Worm (Caenorhabditis elegans): Measurements from ENCODE around the gene R160.2.

R160.2 gene

DNA sequence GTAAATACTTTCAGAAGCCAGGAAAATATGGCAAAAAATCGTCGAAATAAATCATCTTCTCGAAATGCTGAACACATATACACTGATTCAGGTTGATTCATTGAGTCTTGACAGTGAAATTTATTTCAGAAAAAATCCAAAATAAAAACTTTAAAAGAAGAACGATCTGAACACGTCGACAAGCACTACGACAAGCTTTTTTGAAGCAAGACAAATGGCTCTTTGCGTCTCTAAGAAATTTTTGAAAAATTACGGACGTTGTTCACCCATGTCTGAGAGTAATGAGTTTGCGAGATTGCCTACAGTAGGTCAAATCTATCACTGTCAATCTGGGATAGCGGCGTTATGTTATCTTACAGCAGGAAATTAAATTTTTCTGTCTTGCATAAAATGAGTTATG lies at the start of gene R160.2:
Gene R160.2 (minus strand): TSS at position 101 of the 400 bp plus-strand sequence.
- TF ChIP-seq tra-4 (tag; optimal IDR thresholded peaks at IDR 0.05): no peak
- no peak for TF ChIP-seq pes-1 (GFP tag; IDR thresholded peaks at IDR 0.05)
- no peak for TF ChIP-seq tbx-37 (GFP tag; conservative IDR thresholded peaks at IDR 0.05)
- TF ChIP-seq tbx-11 (GFP tag; IDR thresholded peaks at IDR 0.05): no peak

DNA sequence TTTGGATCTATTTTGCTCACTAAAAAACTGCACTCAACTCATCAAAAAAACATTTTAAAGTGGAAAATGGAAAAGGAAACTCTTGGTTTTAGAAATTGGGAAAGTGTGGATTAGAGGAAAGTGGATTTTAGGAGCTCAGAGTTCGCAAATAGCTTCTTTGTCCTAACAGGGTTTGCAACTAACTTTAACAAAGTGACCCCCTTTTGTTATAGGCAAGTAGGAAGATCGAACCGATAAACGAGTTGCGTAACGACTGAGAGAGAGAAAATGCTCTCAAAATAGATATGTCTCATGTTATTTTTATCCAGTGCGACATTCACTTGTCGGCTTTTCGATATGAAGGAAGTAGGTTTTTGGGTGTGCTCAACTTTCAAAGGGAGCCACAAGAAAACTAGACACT lies 49.8 kb upstream of the R160.2 start:
- TF ChIP-seq hmg-4 (GFP tag; optimal IDR thresholded peaks at IDR 0.05) (no peak), ceh-36 (tag; optimal IDR thresholded peaks at IDR 0.05) (no peak), flt-1 (GFP tag; IDR thresholded peaks at IDR 0.05) (no peak), ceh-13 (GFP tag; optimal IDR thresholded peaks at IDR 0.05) (no peak)

DNA sequence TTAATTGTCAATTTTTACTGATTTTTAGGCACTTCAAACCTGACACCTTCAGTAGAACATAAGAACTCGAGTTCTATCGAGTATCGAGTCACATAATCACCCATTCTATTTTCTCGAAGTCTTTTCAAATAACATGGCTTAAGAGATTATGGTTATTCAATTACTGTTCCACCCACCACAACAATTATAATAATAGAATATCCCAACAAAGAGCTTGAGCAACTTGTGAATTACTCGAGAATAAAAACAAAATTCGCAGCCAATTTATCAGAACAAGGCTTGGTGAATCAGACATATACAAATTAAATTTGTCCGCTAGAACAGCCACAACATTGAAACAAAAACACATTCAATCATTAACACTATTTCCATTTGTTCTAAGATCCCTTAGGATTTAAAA lies 47.6 kb upstream of the R160.2 start:
- TF ChIP-seq aly-1 (tag; optimal IDR thresholded peaks at IDR 0.05) (no peak), hnd-1 (tag; optimal IDR thresholded peaks at IDR 0.05) (no peak), pes-1 (GFP tag; IDR thresholded peaks at IDR 0.05) (no peak), flt-1 (GFP tag; IDR thresholded peaks at IDR 0.05) (no peak), F13C5.2 (tag; optimal IDR thresholded peaks at IDR 0.05) (no peak), ceh-36 (tag; optimal IDR thresholded peaks at IDR 0.05) (no peak), ets-7 (tag; optimal IDR thresholded peaks at IDR 0.05) (no peak), sea-1 (GFP tag; conservative IDR thresholded peaks at IDR 0.05) (no peak), B0310.2 (tag; optimal IDR thresholded peaks at IDR 0.05) (no peak), tra-4 (tag; optimal IDR thresholded peaks at IDR 0.05) (no peak), hmbx-1 (tag; optimal IDR thresholded peaks at IDR 0.05) (no peak), ama-1 (optimal IDR thresholded peaks at IDR 0.05) (no peak), hmg-4 (GFP tag; optimal IDR thresholded peaks at IDR 0.05) (no peak), ceh-13 (GFP tag; optimal IDR thresholded peaks at IDR 0.05) (no peak), scrt-1 (GFP tag; IDR thresholded peaks at IDR 0.05) (no peak)

DNA sequence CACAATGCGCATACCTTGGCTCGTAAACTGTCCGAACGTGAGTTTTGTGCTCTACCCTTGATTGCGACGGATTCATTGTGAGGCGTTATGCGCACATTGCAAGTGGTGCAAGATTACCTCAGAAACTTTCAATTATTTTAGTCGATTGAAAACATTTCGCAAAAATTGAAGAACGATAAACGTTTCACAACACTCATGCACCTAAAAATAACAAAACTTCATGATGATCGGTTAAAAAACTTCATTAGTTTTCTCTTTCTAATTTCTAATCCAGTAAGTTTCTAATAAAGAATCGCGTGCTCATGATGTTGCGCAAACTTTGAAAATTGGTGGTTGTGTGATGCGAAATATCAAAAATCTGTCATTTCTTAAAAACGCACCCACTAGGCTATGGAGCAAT lies 42.0 kb upstream of the R160.2 start, which contains the start of gene dop-1:
Gene dop-1 (minus strand): TSS at position 101 of the 400 bp plus-strand sequence.
- TF ChIP-seq tra-4 (tag; optimal IDR thresholded peaks at IDR 0.05): no peak
- no peak for TF ChIP-seq flt-1 (GFP tag; IDR thresholded peaks at IDR 0.05)
- no peak for TF ChIP-seq F13C5.2 (tag; optimal IDR thresholded peaks at IDR 0.05)
- no peak for TF ChIP-seq ceh-13 (GFP tag; optimal IDR thresholded peaks at IDR 0.05)
- no peak for TF ChIP-seq scrt-1 (GFP tag; IDR thresholded peaks at IDR 0.05)
- TF ChIP-seq ets-7 (tag; optimal IDR thresholded peaks at IDR 0.05): no peak

DNA sequence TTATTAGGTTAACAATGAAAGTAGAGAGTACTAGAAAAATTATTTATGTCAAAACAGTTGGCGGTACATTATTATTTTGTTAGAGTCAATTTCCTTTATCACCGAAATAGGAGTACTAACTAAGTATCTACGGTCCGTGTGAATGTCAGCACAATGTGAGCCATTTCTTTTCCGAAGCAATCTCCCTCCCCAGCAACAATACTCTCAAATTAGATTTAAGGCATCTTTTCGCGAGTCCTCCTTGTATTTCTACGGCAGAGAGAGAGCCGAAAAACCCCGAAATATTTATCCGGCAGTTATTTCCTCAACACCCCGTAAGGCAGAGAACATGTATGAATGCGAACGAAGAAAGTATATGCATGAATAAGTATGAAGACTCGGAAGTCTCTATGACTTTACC lies 38.6 kb upstream of the R160.2 start:
- TF ChIP-seq F13C5.2 (tag; optimal IDR thresholded peaks at IDR 0.05) (no peak), aly-1 (tag; optimal IDR thresholded peaks at IDR 0.05) (no peak)

DNA sequence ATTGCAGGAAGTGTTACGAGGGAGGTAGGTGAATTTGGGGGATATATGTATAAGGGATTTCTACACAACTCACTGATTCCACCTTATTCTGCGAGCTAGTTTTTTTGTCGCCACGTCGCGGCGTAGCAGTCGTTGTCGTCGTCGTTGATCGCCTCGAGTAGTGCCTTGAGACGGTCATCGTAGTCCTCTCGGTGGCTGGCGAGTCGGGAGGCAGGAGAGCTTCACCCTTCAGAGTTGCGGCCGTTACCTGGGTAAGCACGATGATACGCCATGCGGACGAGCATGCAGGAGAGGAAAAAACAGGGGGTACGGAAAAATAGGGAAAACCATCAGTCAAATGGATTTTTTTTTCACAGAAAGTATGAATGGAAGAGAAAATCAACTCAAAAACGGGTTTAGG lies 36.5 kb upstream of the R160.2 start:
- TF ChIP-seq ets-7 (tag; optimal IDR thresholded peaks at IDR 0.05) (no peak), hnd-1 (tag; optimal IDR thresholded peaks at IDR 0.05) (no peak), tbx-37 (GFP tag; conservative IDR thresholded peaks at IDR 0.05) (no peak), ceh-13 (GFP tag; optimal IDR thresholded peaks at IDR 0.05) (no peak), tra-4 (tag; optimal IDR thresholded peaks at IDR 0.05) (no peak), hmg-4 (GFP tag; optimal IDR thresholded peaks at IDR 0.05) (no peak), hmbx-1 (tag; optimal IDR thresholded peaks at IDR 0.05) (no peak), ceh-36 (tag; optimal IDR thresholded peaks at IDR 0.05) (no peak), ama-1 (optimal IDR thresholded peaks at IDR 0.05) (no peak), B0310.2 (tag; optimal IDR thresholded peaks at IDR 0.05) (no peak), scrt-1 (GFP tag; IDR thresholded peaks at IDR 0.05) (no peak), sea-1 (GFP tag; conservative IDR thresholded peaks at IDR 0.05) (no peak), flt-1 (GFP tag; IDR thresholded peaks at IDR 0.05) (no peak), tbx-11 (GFP tag; IDR thresholded peaks at IDR 0.05) (no peak), pes-1 (GFP tag; IDR thresholded peaks at IDR 0.05) (no peak), aly-1 (tag; optimal IDR thresholded peaks at IDR 0.05) (no peak), F13C5.2 (tag; optimal IDR thresholded peaks at IDR 0.05) (no peak)

DNA sequence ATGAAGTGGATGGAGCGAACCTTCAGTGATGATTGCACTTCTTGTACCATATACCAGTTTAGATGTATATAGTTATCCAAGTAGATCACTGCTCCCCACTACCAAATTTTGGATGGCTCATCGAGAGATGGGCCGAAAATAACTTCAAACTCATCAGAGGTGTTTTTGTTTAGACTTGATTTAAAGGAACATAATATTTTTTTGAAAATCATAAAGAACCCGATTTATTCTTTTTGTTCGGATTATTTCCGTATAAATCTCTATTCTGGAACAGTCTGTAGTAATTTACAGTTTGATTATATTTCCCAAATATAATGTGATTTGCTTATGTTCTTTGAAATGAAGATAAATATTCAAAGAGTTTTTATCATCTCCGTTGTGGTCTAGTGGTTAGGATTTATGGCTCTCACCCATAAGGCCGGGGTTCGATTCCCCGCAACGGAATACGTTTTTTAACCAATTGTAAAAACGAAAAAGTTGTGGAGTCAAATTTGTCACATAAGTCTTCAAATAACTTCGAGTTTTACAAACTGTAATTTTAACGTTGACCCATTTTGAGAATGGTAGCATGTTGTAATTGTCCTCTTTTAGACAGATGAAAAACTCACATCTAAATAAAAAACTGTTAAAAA lies 33.7 kb upstream of the R160.2 start:
- TF ChIP-seq hmbx-1 (tag; optimal IDR thresholded peaks at IDR 0.05) (no peak), ets-7 (tag; optimal IDR thresholded peaks at IDR 0.05) (no peak), ama-1 (optimal IDR thresholded peaks at IDR 0.05) (no peak), hnd-1 (tag; optimal IDR thresholded peaks at IDR 0.05) (no peak), aly-1 (tag; optimal IDR thresholded peaks at IDR 0.05) (no peak), flt-1 (GFP tag; IDR thresholded peaks at IDR 0.05) (no peak), B0310.2 (tag; optimal IDR thresholded peaks at IDR 0.05) (no peak), ceh-36 (tag; optimal IDR thresholded peaks at IDR 0.05) (no peak), tra-4 (tag; optimal IDR thresholded peaks at IDR 0.05) (no peak), ceh-13 (GFP tag; optimal IDR thresholded peaks at IDR 0.05) (no peak), scrt-1 (GFP tag; IDR thresholded peaks at IDR 0.05) (no peak)

DNA sequence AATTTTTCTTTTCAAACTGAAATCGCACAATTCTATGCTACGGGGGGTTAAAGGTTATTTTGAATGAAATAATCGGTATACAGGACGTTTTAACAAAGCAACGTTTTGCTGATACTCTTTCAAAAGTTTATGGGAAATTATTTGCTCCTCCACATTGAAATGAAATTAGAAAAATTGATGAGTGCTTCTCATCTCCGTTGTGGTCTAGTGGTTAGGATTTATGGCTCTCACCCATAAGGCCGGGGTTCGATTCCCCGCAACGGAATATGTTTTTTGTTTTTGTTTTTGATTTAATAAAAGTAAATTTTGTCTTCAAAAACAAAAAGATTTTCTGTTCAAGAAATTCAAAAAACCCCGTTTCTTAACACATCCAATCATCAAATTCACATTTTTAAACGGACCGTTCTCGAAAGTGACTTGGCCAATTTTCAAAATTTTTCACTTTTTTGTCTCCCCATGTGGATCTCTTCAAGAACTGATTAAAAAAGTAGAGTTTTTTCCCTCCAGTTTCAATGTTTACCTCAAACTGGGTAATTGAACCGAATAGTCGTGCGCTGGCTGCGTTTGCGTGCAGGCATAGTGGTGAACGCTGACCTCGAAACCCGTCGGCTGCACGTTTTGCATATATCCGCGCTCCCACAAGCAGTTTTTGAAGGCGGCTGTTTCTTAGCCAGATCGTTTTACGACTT lies 33.0 kb upstream of the R160.2 start:
- no peak for TF ChIP-seq ets-7 (tag; optimal IDR thresholded peaks at IDR 0.05)
- no peak for TF ChIP-seq ceh-13 (GFP tag; optimal IDR thresholded peaks at IDR 0.05)
- TF ChIP-seq hnd-1 (tag; optimal IDR thresholded peaks at IDR 0.05): no peak
- no peak for TF ChIP-seq ama-1 (optimal IDR thresholded peaks at IDR 0.05)
- no peak for TF ChIP-seq hmg-4 (GFP tag; optimal IDR thresholded peaks at IDR 0.05)
- TF ChIP-seq ceh-36 (tag; optimal IDR thresholded peaks at IDR 0.05): no peak
- TF ChIP-seq pes-1 (GFP tag; IDR thresholded peaks at IDR 0.05): no peak
- TF ChIP-seq flt-1 (GFP tag; IDR thresholded peaks at IDR 0.05): no peak
- no peak for TF ChIP-seq aly-1 (tag; optimal IDR thresholded peaks at IDR 0.05)
- TF ChIP-seq sea-1 (GFP tag; conservative IDR thresholded peaks at IDR 0.05): no peak
- no peak for TF ChIP-seq scrt-1 (GFP tag; IDR thresholded peaks at IDR 0.05)
- no peak for TF ChIP-seq B0310.2 (tag; optimal IDR thresholded peaks at IDR 0.05)
- no peak for TF ChIP-seq F13C5.2 (tag; optimal IDR thresholded peaks at IDR 0.05)
- no peak for TF ChIP-seq hmbx-1 (tag; optimal IDR thresholded peaks at IDR 0.05)
- no peak for TF ChIP-seq tra-4 (tag; optimal IDR thresholded peaks at IDR 0.05)
- TF ChIP-seq tbx-11 (GFP tag; IDR thresholded peaks at IDR 0.05): no peak
- TF ChIP-seq tbx-37 (GFP tag; conservative IDR thresholded peaks at IDR 0.05): no peak

Data from whole organism, early embryonic.